Worm (Caenorhabditis elegans) whole organism, L4 larva: ENCODE measurements around the gene mff-1.

Source experiments
- R02D3.7 ChIP-seq: fragments of 150-350 bp; sonication (generic microtip); optimal IDR thresholded peaks from 3 replicates; lab custom pipeline; 2014; ENCODE audit warnings: missing biosample characterization, missing genetic modification characterization
- dmd-9 ChIP-seq: fragments of 200-800 bp; sonication (Bioruptor generic); IDR thresholded peaks from 2 replicates; pipeline ENCODE4 v1.3.6; 2022; ENCODE audit warnings: missing genetic modification reagents, missing genetic modification characterization, missing compliant biosample characterization
- hlh-11 ChIP-seq: fragments of 200-800 bp; sonication (Bioruptor generic); optimal IDR thresholded peaks from 2 replicates; lab custom pipeline; 2018; ENCODE audit warnings: mild to moderate bottlenecking, missing genetic modification characterization, missing compliant biosample characterization
- mep-1 ChIP-seq: fragments of 150-350 bp; sonication (generic microtip); optimal IDR thresholded peaks from 3 replicates; lab custom pipeline; 2014; ENCODE audit warnings: missing biosample characterization, missing genetic modification characterization
- nhr-237 ChIP-seq: sonication (generic microtip); optimal IDR thresholded peaks from 2 replicates; lab custom pipeline; 2017; ENCODE audit warnings: missing biosample characterization, missing genetic modification characterization
- tag-97 ChIP-seq: fragments of 200-800 bp; sonication (Bioruptor generic); IDR thresholded peaks from 2 replicates; pipeline ENCODE4 v1.3.6; 2022; ENCODE audit warnings: missing genetic modification characterization, missing compliant biosample characterization

ce11 chrX:12989205-12989604, 2.2 kb upstream of the mff-1 start, which contains the start of gene F11C1.7:
- TF ChIP-seq nhr-237 = no peak
- no peak for TF ChIP-seq tag-97 (GFP tag; lab: Robert Waterston, UW)
- no peak for TF ChIP-seq R02D3.7 (tag; lab: Kevin White, UChicago)
- peak; percentile 12 for TF ChIP-seq hlh-11 (tag; lab: Kevin White, UChicago)
- no peak for TF ChIP-seq dmd-9
- TF ChIP-seq mep-1 (tag; lab: Kevin White, UChicago) = peak; percentile 53
